Fruit fly (Drosophila melanogaster): ENCODE measurements around the gene mmm.

DNA sequence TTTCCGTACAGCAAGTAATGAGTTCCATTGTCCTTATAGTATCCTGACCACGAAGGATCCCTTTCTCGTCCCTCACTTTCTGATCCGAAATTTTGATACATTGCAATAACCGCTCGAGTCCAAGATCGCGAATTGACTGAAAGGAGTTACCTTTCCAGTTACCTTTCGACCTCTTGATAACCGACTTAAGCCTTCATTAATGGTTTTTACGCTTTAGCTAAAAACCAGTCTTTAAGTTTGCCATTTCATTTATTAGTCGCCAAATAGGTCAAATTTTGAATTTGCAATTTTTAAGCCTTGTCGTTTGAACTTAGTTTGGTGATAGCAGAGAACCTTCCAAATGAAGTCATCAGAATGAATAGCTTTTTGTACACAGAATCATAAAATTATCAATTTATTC is 40.9 kb upstream of the mmm start, which contains the start of gene CG32376:
- TF ChIP-seq tai (GFP tag; optimal IDR thresholded peaks at IDR 0.05) = no peak
- TF ChIP-seq pan (optimal IDR thresholded peaks at IDR 0.05) = no peak
- no peak for TF ChIP-seq usp (GFP tag; optimal IDR thresholded peaks at IDR 0.05)
- no peak for TF ChIP-seq CG32264 (GFP tag; optimal IDR thresholded peaks at IDR 0.05)

Measured in whole organism, wandering third instar larva.